Worm (Caenorhabditis elegans) whole organism, L1 larva: ENCODE results near the gene F09G2.1.

Experiments
- aly-2 ChIP-seq: fragments of 150-350 bp; optimal IDR thresholded peaks from 2 replicates; lab custom pipeline; 2014; ENCODE audit warnings: missing biosample characterization, missing genetic modification characterization
- fkh-10 ChIP-seq: sonication (generic microtip); optimal IDR thresholded peaks from 2 replicates; lab custom pipeline; 2017; ENCODE audit warnings: missing biosample characterization, missing genetic modification reagents, missing genetic modification characterization
- lin-35 ChIP-seq, 2 experiments: fragments of 150-350 bp; optimal IDR thresholded peaks; 2 replicates each; lab custom pipeline; 2014; ENCODE audit warnings: missing biosample characterization in 2 of 2, missing genetic modification characterization in 2 of 2, missing genetic modification reagents in 2 of 2
- nhr-11 ChIP-seq: fragments of 150-350 bp; optimal IDR thresholded peaks from 2 replicates; lab custom pipeline; 2014; ENCODE audit warnings: missing biosample characterization, missing genetic modification characterization
- nhr-237 ChIP-seq: fragments of 150-350 bp; optimal IDR thresholded peaks from 2 replicates; lab custom pipeline; 2014; ENCODE audit warnings: missing biosample characterization, missing genetic modification characterization
- nhr-77 ChIP-seq: fragments of 150-350 bp; optimal IDR thresholded peaks from 2 replicates; lab custom pipeline; 2014; ENCODE audit warnings: missing biosample characterization, missing genetic modification characterization
- tbx-2 ChIP-seq: sonication (generic microtip); optimal IDR thresholded peaks from 2 replicates; lab custom pipeline; 2016; ENCODE audit warnings: missing genetic modification characterization, missing compliant biosample characterization

- no peak for TF ChIP-seq nhr-237 (tag; lab: Kevin White, UChicago)
- no peak for TF ChIP-seq lin-35 (GFP tag; optimal IDR thresholded peaks at IDR 0.05; lab: Kevin White, UChicago)
- TF ChIP-seq tbx-2, result no peak
- no peak for TF ChIP-seq fkh-10
- TF ChIP-seq aly-2, result no peak
- TF ChIP-seq nhr-11, result no peak
- no peak for TF ChIP-seq nhr-77 (tag; lab: Kevin White, UChicago)
Observed at ce11 chrV:7163477-7164114, 36.4 kb upstream of the F09G2.1 start, which contains the start of gene ugt-41.
